Worm (Caenorhabditis elegans) whole organism, early embryonic: ENCODE data around the gene F07E5.7.

ENCODE experiments used
- B0310.2 ChIP-seq: sonication (generic microtip); optimal IDR thresholded peaks from 2 replicates; lab custom pipeline; 2016; ENCODE audit warnings: mild to moderate bottlenecking, missing genetic modification characterization, missing compliant biosample characterization
- ama-1 ChIP-seq: fragments of 150-350 bp; optimal IDR thresholded peaks from 2 replicates; lab custom pipeline; 2014
- ceh-13 ChIP-seq: fragments of 200-800 bp; sonication (Bioruptor generic); optimal IDR thresholded peaks from 2 replicates; lab custom pipeline; 2018; ENCODE audit warnings: mild to moderate bottlenecking, missing genetic modification characterization, missing compliant biosample characterization
- ets-7 ChIP-seq: sonication (generic microtip); optimal IDR thresholded peaks from 2 replicates; lab custom pipeline; 2016; ENCODE audit warnings: missing genotype, missing genetic modification characterization, missing compliant biosample characterization
- flt-1 ChIP-seq: fragments of 200-800 bp; sonication (Bioruptor generic); IDR thresholded peaks from 2 replicates; pipeline ENCODE4 v1.3.6; 2022; ENCODE audit warnings: missing genetic modification characterization, missing compliant biosample characterization
- hmbx-1 ChIP-seq: sonication (generic microtip); optimal IDR thresholded peaks from 2 replicates; lab custom pipeline; 2016; ENCODE audit warnings: mild to moderate bottlenecking, missing genetic modification characterization, missing compliant biosample characterization
- hmg-4 ChIP-seq: fragments of 200-800 bp; sonication (Bioruptor generic); optimal IDR thresholded peaks from 2 replicates; lab custom pipeline; 2018; ENCODE audit warnings: mild to moderate bottlenecking, missing genetic modification characterization, missing compliant biosample characterization
- pes-1 ChIP-seq: fragments of 200-800 bp; sonication (Bioruptor generic); IDR thresholded peaks from 2 replicates; pipeline ENCODE4 v1.3.6; 2022; ENCODE audit warnings: missing genetic modification reagents, missing genetic modification characterization, missing compliant biosample characterization
- scrt-1 ChIP-seq: fragments of 200-800 bp; sonication (Bioruptor generic); IDR thresholded peaks from 2 replicates; pipeline ENCODE4 v1.3.6; 2022; ENCODE audit warnings: missing genetic modification characterization, missing compliant biosample characterization
- tbx-37 ChIP-seq: fragments of 200-800 bp; sonication (Bioruptor generic); conservative IDR thresholded peaks from 2 replicates; pipeline ENCODE4 v1.3.6; 2022; ENCODE audit warnings: missing genetic modification reagents, missing genetic modification characterization, missing compliant biosample characterization
- tra-4 ChIP-seq: sonication (generic microtip); optimal IDR thresholded peaks from 2 replicates; lab custom pipeline; 2017; ENCODE audit warnings: missing genetic modification characterization, missing compliant biosample characterization

DNA sequence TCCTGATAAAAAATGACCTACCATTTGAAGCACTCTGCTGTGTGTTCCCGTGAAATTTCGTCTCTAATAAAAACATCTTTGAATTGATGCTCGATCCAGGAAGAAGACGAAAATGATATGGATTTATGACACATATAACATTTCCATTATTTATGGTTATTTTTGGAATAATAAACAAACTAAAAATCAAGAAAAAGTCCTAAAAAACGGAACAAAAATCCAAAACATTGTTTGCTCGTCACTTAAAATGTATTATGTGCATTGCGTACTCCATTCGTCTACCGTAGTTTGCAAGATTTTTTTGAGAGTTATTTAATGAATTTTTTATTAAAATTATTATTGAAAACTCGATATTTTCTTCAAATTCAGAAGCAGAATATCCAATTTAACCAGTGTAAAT lies 28.9 kb downstream of the F07E5.7 start, which contains the start of gene bath-20:
- TF ChIP-seq hmbx-1 (tag; lab: Kevin White, UChicago) (no peak), hmg-4 (no peak), tra-4 (tag; lab: Kevin White, UChicago) (no peak), ama-1 (lab: Kevin White, UChicago) (no peak), ets-7 (no peak), B0310.2 (tag; lab: Kevin White, UChicago) (no peak), pes-1 (no peak), scrt-1 (GFP tag; lab: Robert Waterston, UW) (no peak), tbx-37 (GFP tag; lab: Robert Waterston, UW) (no peak), flt-1 (GFP tag; lab: Robert Waterston, UW) (no peak), ceh-13 (GFP tag; lab: Kevin White, UChicago) (no peak)
